Worm (Caenorhabditis elegans) whole organism, young adult: ENCODE measurements around the gene srh-44.

Source experiments
- ama-1 ChIP-seq, 3 experiments: fragments of 150-350 bp in 1 of 3; sonication (generic microtip) in 2 of 3; optimal IDR thresholded peaks; 2 replicates each; lab custom pipeline; 2014 to 2018; ENCODE audit warnings: missing biosample characterization in 2 of 3, missing genetic modification characterization in 2 of 3, missing genetic modification reagents in 2 of 3
- efl-1 ChIP-seq: fragments of 150-350 bp; optimal IDR thresholded peaks from 2 replicates; lab custom pipeline; 2014; ENCODE audit warnings: missing biosample characterization, missing genetic modification reagents, missing genetic modification characterization
- sea-2 ChIP-seq: fragments of 200-800 bp; sonication (Bioruptor generic); IDR thresholded peaks from 2 replicates; pipeline ENCODE4 v1.3.6; 2022; ENCODE audit warnings: missing genetic modification characterization, missing compliant biosample characterization
- tbx-9 ChIP-seq: sonication (generic microtip); optimal IDR thresholded peaks from 2 replicates; lab custom pipeline; 2016; ENCODE audit warnings: borderline replicate concordance, missing genetic modification characterization, inconsistent platforms, missing compliant biosample characterization
- unc-130 ChIP-seq: sonication (generic microtip); optimal IDR thresholded peaks from 2 replicates; lab custom pipeline; 2016; ENCODE audit warnings: missing genetic modification reagents, missing genetic modification characterization, missing compliant biosample characterization

DNA sequence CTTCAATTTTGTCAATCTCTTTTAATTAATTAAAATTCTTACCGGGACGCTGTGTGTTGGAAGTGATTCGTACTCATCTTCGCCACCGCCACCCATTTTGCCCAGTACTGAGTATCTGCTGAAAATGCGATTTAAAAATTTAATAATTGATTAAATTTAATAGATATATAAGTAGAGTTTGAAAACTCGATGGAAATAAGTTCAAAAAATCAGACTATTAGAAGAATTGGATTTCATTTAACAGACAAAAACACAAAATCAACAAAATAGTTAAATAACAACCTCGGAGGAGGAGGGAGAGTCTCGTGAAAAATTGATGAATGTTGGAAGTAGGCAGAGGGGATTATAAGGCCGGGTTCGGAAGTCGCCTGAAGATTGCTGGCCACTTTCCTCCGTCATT lies 43.0 kb upstream of the srh-44 start, which contains the start of gene mfn-1:
- TF ChIP-seq sea-2 (GFP tag; lab: Robert Waterston, UW) (no peak), unc-130 (no peak), ama-1 (optimal IDR thresholded peaks at IDR 0.05; lab: Kevin White, UChicago) (no peak), ama-1 (GFP tag; optimal IDR thresholded peaks at IDR 0.05; lab: Kevin White, UChicago) (no peak), tbx-9 (tag; lab: Kevin White, UChicago) (no peak), efl-1 (no peak)
